Fruit fly (Drosophila melanogaster): ENCODE data around the gene CG3397.
A peak's percentile ranks its signal among the peaks of the same experiment; 100 is the strongest.

- TF ChIP-seq pan (optimal IDR thresholded peaks at IDR 0.05) (no peak), HLH106 (tag; optimal IDR thresholded peaks at IDR 0.05) (no peak), CG9705 (GFP tag; optimal IDR thresholded peaks at IDR 0.05) (no peak), usp (GFP tag; optimal IDR thresholded peaks at IDR 0.05) (no peak), sv (GFP tag; optimal IDR thresholded peaks at IDR 0.05) (no peak), CrebA (GFP tag; optimal IDR thresholded peaks at IDR 0.05; ENCODE audit: borderline replicate concordance) (no peak), h (GFP tag; optimal IDR thresholded peaks at IDR 0.05) (peak; percentile 15), Myc (optimal IDR thresholded peaks at IDR 0.05) (no peak)
These were observed 35.4 kb downstream of the CG3397 start, which contains the start of gene Cad87A for dm6 chr3R:11948903-11949358.

All from whole organism, wandering third instar larva.